Fruit fly (Drosophila melanogaster) whole organism, pupa: ENCODE measurements around the gene CG34282.

Experiments used
- CG10348 ChIP-seq: fragments of 200-800 bp; sonication (Bioruptor generic); IDR thresholded peaks from 2 replicates; pipeline ENCODE4 v1.3.6; 2022; ENCODE audit warnings: missing biosample characterization, missing genetic modification characterization
- CG12605 ChIP-seq: fragments of 200-800 bp; sonication (Bioruptor generic); IDR thresholded peaks from 2 replicates; pipeline ENCODE4 v1.3.6; 2022; ENCODE audit warnings: missing biosample characterization, missing genetic modification characterization
- CG13204 ChIP-seq: fragments of 200-800 bp; sonication (Bioruptor generic); optimal IDR thresholded peaks from 2 replicates; lab custom pipeline; 2018; ENCODE audit warnings: missing biosample characterization, mild to moderate bottlenecking, missing genetic modification characterization, moderate library complexity
- CG14655 ChIP-seq: fragments of 200-800 bp; sonication (Bioruptor generic); optimal IDR thresholded peaks from 3 replicates; lab custom pipeline; 2017; ENCODE audit warnings: mild to moderate bottlenecking, missing biosample characterization, missing genetic modification reagents, missing genetic modification characterization
- CG15710 ChIP-seq: fragments of 200-800 bp; sonication (Bioruptor generic); optimal IDR thresholded peaks from 2 replicates; lab custom pipeline; 2018; ENCODE audit warnings: missing biosample characterization, mild to moderate bottlenecking, missing genetic modification characterization, moderate library complexity
- CG17806 ChIP-seq: fragments of 200-800 bp; sonication (Bioruptor generic); optimal IDR thresholded peaks from 2 replicates; lab custom pipeline; 2018; ENCODE audit warnings: missing biosample characterization, mild to moderate bottlenecking, missing genetic modification characterization, moderate library complexity
- CG32121 ChIP-seq: fragments of 200-800 bp; sonication (Bioruptor generic); IDR thresholded peaks from 2 replicates; pipeline ENCODE4 v1.3.6; 2022; ENCODE audit warnings: missing biosample characterization, missing genetic modification characterization
- CG34367 ChIP-seq: fragments of 200-800 bp; sonication (Bioruptor generic); optimal IDR thresholded peaks from 2 replicates; lab custom pipeline; 2018; ENCODE audit warnings: missing biosample characterization, mild to moderate bottlenecking, missing genetic modification characterization
- CG4496 ChIP-seq: fragments of 200-800 bp; sonication (Bioruptor generic); IDR thresholded peaks from 3 replicates; pipeline ENCODE4 v1.3.6; 2022; ENCODE audit warnings: missing biosample characterization, missing genetic modification characterization
- CG8159 ChIP-seq: fragments of 200-800 bp; sonication (Bioruptor generic); optimal IDR thresholded peaks from 3 replicates; lab custom pipeline; 2018; ENCODE audit warnings: missing biosample characterization, mild to moderate bottlenecking, missing genetic modification characterization, moderate library complexity
- CG8301 ChIP-seq: fragments of 200-800 bp; sonication (Bioruptor generic); optimal IDR thresholded peaks from 2 replicates; lab custom pipeline; 2018; ENCODE audit warnings: missing biosample characterization, mild to moderate bottlenecking, missing genetic modification characterization
- CG9948 ChIP-seq: fragments of 200-800 bp; sonication (Bioruptor generic); optimal IDR thresholded peaks from 2 replicates; lab custom pipeline; 2018; ENCODE audit warnings: missing biosample characterization, mild to moderate bottlenecking, missing genetic modification characterization, moderate library complexity
- D1 ChIP-seq: fragments of 200-800 bp; sonication (Bioruptor generic); optimal IDR thresholded peaks from 2 replicates; lab custom pipeline; 2018; ENCODE audit warnings: missing biosample characterization, mild to moderate bottlenecking, missing genetic modification characterization, moderate library complexity
- EcR ChIP-seq: fragments of 200-800 bp; sonication (Bioruptor generic); optimal IDR thresholded peaks from 3 replicates; lab custom pipeline; 2019; ENCODE audit warnings: missing biosample characterization, missing genetic modification characterization, mild to moderate bottlenecking, moderate library complexity, missing genetic modification reagents
- Ets98B ChIP-seq: fragments of 200-800 bp; sonication (Bioruptor generic); IDR thresholded peaks from 2 replicates; pipeline ENCODE4 v1.3.6; 2022; ENCODE audit warnings: missing biosample characterization, missing genetic modification characterization
- Pif1A ChIP-seq: fragments of 200-800 bp; sonication (Bioruptor generic); optimal IDR thresholded peaks from 3 replicates; lab custom pipeline; 2016; ENCODE audit warnings: missing biosample characterization, missing genetic modification characterization
- Pif1B ChIP-seq: fragments of 200-800 bp; sonication (Bioruptor generic); optimal IDR thresholded peaks from 3 replicates; lab custom pipeline; 2016; ENCODE audit warnings: missing biosample characterization, missing genetic modification characterization
- Snoo ChIP-seq: fragments of 200-800 bp; sonication (Bioruptor generic); optimal IDR thresholded peaks from 3 replicates; lab custom pipeline; 2017; ENCODE audit warnings: missing biosample characterization, mild to moderate bottlenecking, missing genetic modification characterization, inconsistent platforms
- fd96Ca ChIP-seq: fragments of 200-800 bp; sonication (Bioruptor generic); IDR thresholded peaks from 3 replicates; pipeline ENCODE4 v1.3.6; 2022; ENCODE audit warnings: missing biosample characterization, missing genetic modification characterization
- gl ChIP-seq: fragments of 200-800 bp; sonication (Bioruptor generic); optimal IDR thresholded peaks from 2 replicates; lab custom pipeline; 2018; ENCODE audit warnings: missing biosample characterization, mild to moderate bottlenecking, missing genetic modification characterization
- rn ChIP-seq: fragments of 200-800 bp; sonication (Bioruptor generic); IDR thresholded peaks from 2 replicates; pipeline ENCODE4 v1.3.6; 2022; ENCODE audit warnings: missing biosample characterization, missing genetic modification characterization

Gene CG34282

DNA sequence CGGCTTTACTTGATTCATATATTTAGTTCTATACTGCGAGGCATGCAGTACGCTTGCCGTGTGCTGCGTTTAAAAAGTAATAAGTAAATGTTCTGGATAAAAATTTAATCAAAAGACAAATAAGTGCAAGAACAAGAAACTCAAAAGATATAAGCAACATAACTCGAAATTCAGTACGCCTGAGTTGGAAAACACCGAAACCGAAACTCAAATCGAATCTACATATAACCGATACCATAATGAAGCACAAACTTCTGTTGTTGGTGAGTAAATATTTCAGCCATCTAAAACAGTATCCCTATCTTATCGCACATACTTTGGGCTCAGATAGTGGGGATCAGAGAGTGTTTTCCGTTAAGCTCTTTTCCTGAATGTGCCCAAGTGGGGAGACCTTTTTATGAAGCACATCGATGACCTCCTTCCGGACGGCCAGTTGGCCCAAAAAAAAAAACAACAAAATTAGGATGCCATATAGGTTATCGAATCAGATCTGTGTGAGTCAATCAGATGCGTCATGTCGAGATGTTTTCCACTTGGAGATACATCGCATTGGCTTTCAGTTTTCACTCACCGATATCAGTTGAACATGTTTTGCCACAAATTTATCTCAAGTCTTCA lies 23.8 kb upstream of the CG34282 start, which contains the start of gene CG31230:
TSS of gene CG31230 (plus strand) at position 568 of the 618 bp plus-strand sequence.
- no peak for TF ChIP-seq D1 (tag; lab: Kevin White, UChicago)
- TF ChIP-seq gl: no peak
- TF ChIP-seq Pif1B (GFP tag; lab: Kevin White, UChicago): no peak
- no peak for TF ChIP-seq Ets98B (GFP tag; lab: Robert Waterston, UW)
- TF ChIP-seq CG10348: no peak
- no peak for TF ChIP-seq fd96Ca (GFP tag; lab: Robert Waterston, UW)
- TF ChIP-seq CG34367 (tag; lab: Kevin White, UChicago): no peak
- TF ChIP-seq CG15710 (tag; lab: Kevin White, UChicago): no peak
- no peak for TF ChIP-seq CG32121 (GFP tag; lab: Robert Waterston, UW)
- TF ChIP-seq CG14655 (GFP tag; lab: Kevin White, UChicago): no peak
- TF ChIP-seq CG8159 (tag; lab: Kevin White, UChicago): no peak
- no peak for TF ChIP-seq CG9948 (tag; lab: Kevin White, UChicago)
- no peak for TF ChIP-seq CG8301 (tag; lab: Kevin White, UChicago)
- no peak for TF ChIP-seq CG13204

DNA sequence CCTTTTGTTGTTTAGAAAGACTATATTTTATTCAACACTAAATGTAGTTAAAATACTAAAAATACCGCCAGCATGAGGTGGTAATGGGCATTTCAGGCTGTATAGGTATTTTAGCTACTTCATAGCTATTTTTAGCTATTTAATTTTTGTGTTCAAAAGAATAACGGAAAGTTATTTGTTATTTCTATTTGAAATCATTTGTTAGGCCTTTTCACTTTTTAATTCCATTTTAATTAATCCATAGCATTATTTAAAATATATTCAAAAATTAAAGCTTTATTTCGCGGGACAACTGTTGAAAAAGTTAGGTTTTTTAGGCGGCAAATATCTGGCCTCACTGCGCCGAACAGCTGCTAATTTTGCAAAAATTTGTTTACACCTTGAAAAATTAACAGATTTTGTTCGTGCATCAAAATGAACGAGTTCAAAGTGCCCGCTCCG lies 17.5 kb upstream of the CG34282 start, which contains the start of the genes dind and CG7706:
TSS of gene dind (minus strand) at position 40 of the 441 bp plus-strand sequence.
TSS of gene CG7706 (plus strand) at position 319 of the 441 bp plus-strand sequence.
- TF ChIP-seq rn (no peak), Pif1A (GFP tag; lab: Kevin White, UChicago) (no peak), CG4496 (GFP tag; lab: Robert Waterston, UW) (no peak), CG12605 (GFP tag; lab: Robert Waterston, UW) (no peak), EcR (GFP tag; lab: Kevin White, UChicago) (no peak), CG17806 (no peak), CG10348 (no peak), CG8301 (tag; lab: Kevin White, UChicago) (no peak)
- TF ChIP-seq, all 21 proteins: peak for 0

DNA sequence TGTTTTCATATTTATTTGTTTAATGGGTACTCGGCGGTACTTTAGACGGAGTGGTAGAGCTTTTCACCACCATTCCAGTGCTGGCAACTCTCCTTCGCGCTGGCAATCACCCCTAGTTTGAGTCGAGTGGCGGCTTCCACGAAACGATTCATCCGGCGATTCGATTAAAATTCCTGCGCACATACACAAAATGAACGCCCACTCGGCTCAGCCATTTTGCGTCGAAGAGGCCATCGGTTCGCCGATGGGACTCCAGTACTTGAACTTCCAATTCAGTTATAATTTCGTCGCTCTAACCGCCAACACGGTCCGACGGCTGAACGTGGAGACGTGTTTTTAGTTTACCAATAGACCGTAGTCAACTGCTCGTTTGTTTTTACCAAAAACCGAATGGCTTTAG lies 14.7 kb upstream of the CG34282 start, which contains the start of the genes CG46318 and ChT:
TSS of gene CG46318 (plus strand) at position 273 of the 400 bp plus-strand sequence.
TSS of gene ChT (plus strand) at position 273 of the 400 bp plus-strand sequence.
- TF ChIP-seq CG12605 (GFP tag; lab: Robert Waterston, UW) (no peak), CG9948 (tag; lab: Kevin White, UChicago) (no peak), fd96Ca (GFP tag; lab: Robert Waterston, UW) (no peak), CG8301 (tag; lab: Kevin White, UChicago) (no peak), gl (no peak)

DNA sequence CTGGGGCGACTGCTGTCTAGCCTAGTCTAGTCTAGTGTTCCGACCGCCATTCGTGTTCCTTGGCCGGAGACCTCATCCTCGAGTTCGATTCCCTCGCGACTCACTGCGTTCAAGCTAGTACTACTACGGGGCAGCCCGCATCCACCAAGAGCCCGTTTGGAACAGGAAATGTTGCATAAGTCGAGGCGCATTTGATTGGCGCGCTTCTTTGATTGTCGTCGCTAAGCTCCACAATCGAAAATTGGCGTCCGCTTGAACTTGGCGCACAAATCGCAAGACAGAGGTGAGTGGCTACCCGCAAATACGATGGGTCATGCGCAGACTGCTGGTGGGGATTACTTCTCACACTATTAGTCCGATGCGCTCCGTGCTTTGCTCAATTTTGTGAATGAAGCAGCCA lies 14.0 kb upstream of the CG34282 start:
- no peak for TF ChIP-seq rn
- no peak for TF ChIP-seq CG32121 (GFP tag; lab: Robert Waterston, UW)
- TF ChIP-seq CG10348: no peak
- no peak for TF ChIP-seq Ets98B (GFP tag; lab: Robert Waterston, UW)
- no peak for TF ChIP-seq fd96Ca (GFP tag; lab: Robert Waterston, UW)
- no peak for TF ChIP-seq CG15710 (tag; lab: Kevin White, UChicago)
- no peak for TF ChIP-seq CG4496 (GFP tag; lab: Robert Waterston, UW)
- no peak for TF ChIP-seq CG34367 (tag; lab: Kevin White, UChicago)
- TF ChIP-seq Pif1A (GFP tag; lab: Kevin White, UChicago): no peak
- no peak for TF ChIP-seq CG12605 (GFP tag; lab: Robert Waterston, UW)
- no peak for TF ChIP-seq EcR (GFP tag; lab: Kevin White, UChicago)
- TF ChIP-seq gl: no peak

DNA sequence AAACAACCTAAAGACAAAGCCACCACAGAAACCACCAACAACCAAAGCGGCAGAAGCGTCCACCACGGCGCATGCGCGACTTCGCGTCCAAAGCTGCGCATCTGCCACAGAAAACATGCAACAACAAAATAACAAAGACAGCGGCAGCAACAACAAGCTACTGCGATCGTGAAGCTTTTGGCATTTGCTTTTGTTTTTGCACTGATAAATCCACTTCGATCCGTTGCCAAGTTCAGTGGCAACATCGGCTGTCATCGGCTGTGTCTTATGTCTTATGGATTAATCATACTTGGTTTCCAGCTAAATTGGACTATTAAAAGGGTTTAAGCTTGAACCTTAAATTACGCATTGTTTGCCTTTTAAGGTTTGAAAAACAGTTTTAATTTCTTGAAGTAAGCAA lies 2.4 kb upstream of the CG34282 start, which contains the start of gene Muc91C:
TSS of gene Muc91C (minus strand) at position 101 of the 400 bp plus-strand sequence.
- TF ChIP-seq CG8159 (tag; lab: Kevin White, UChicago) (no peak), CG34367 (tag; lab: Kevin White, UChicago) (no peak), Pif1B (GFP tag; lab: Kevin White, UChicago) (no peak), CG10348 (no peak), CG12605 (GFP tag; lab: Robert Waterston, UW) (no peak), gl (no peak), EcR (GFP tag; lab: Kevin White, UChicago) (no peak), CG32121 (GFP tag; lab: Robert Waterston, UW) (no peak), CG17806 (no peak), Pif1A (GFP tag; lab: Kevin White, UChicago) (no peak), CG8301 (tag; lab: Kevin White, UChicago) (no peak), D1 (tag; lab: Kevin White, UChicago) (no peak)

DNA sequence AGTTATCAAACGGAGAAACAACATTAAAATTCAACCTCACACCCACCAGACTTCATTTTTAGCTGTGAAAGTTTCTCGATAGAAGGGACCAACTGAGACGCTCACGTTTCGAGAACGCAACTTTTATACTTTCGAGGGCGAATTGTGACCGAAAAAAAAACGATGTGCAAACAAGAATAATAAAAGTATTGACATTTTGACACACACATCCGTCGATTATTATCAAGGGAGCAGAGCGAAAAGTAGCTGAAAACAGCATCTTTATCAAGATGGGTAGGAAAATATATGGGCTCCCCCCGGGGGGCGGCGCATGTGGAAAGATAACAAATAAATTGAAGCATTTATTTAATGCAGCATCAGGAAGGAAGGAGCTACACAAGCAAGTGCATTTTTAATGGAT lies 1.4 kb upstream of the CG34282 start, which contains the start of gene CG14300:
TSS of gene CG14300 (minus strand) at position 101 of the 400 bp plus-strand sequence.
- TF ChIP-seq fd96Ca (GFP tag; lab: Robert Waterston, UW): no peak
- TF ChIP-seq CG9948 (tag; lab: Kevin White, UChicago): no peak
- no peak for TF ChIP-seq CG10348
- no peak for TF ChIP-seq Pif1B (GFP tag; lab: Kevin White, UChicago)
- no peak for TF ChIP-seq Pif1A (GFP tag; lab: Kevin White, UChicago)
- TF ChIP-seq EcR (GFP tag; lab: Kevin White, UChicago): no peak
- TF ChIP-seq CG4496 (GFP tag; lab: Robert Waterston, UW): no peak
- TF ChIP-seq CG15710 (tag; lab: Kevin White, UChicago): no peak
- TF ChIP-seq CG14655 (GFP tag; lab: Kevin White, UChicago): no peak
- no peak for TF ChIP-seq CG8301 (tag; lab: Kevin White, UChicago)
- no peak for TF ChIP-seq Snoo
- TF ChIP-seq Ets98B (GFP tag; lab: Robert Waterston, UW): no peak
- no peak for TF ChIP-seq CG12605 (GFP tag; lab: Robert Waterston, UW)
- no peak for TF ChIP-seq CG13204
- no peak for TF ChIP-seq CG17806
- no peak for TF ChIP-seq CG32121 (GFP tag; lab: Robert Waterston, UW)
- no peak for TF ChIP-seq rn
- TF ChIP-seq gl: no peak
- TF ChIP-seq CG8159 (tag; lab: Kevin White, UChicago): no peak
- no peak for TF ChIP-seq D1 (tag; lab: Kevin White, UChicago)
